Fruit fly (Drosophila melanogaster): ENCODE measurements around the gene CG14715.

Gene CG14715

DNA sequence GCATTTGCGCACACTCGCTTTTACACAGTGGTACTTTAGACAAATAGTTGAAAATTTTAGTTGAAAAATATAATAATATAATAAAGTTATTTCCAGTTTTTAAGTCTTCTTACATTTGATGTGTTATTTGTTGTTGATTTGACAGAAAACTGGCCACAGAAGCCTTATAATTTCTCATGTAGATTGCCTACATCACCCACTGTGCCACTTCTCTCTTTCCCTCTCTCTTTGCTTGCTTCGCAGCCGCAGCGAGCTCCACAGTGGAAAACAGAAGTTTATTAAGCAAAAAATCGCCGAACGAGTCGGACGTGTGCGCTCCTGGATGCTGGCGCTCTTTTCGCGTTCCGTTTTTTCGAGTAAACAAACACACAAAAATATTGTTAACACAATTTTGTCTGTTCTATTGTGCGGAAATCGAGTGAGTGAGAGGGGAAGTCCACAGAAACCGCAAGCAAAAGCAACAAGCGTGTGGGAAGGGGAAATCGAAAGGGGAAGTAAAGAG is 18.1 kb upstream of the CG14715 start, which contains the start of gene CG42327:
Gene CG42327, plus strand, starts transcription at position 277 of the 502 bp plus-strand sequence.
- TF ChIP-seq Sin3A (optimal IDR thresholded peaks at IDR 0.05): no peak
- TF ChIP-seq ttk (optimal IDR thresholded peaks at IDR 0.05): no peak

DNA sequence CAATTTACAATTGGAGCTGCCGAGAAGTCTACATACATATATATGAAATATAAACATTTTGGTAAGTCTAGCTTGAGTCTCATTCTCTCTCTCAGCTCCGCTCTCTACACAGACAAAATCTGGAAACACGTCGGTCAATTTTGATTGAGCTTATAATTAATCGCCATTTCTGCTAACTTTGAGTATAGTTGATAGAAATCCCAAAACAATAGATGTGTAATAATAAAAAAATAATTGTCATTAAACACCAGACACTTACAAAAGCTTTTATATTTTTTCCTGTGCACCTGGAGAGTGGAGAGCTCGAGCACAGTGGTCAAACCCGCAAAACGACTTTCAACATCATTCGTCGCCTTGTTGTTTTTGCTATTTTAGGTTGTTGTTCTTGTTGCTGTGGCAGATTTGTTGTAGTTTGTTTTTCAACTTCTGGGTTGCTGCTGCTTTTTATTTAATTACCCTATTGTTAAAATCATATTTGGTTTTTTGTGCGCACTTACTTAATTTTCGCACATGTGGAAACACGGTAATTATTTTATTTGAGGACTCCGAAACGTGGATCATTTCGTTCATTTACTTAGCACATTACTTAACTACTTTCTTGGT is 17.3 kb upstream of the CG14715 start:
- TF ChIP-seq Myc (optimal IDR thresholded peaks at IDR 0.05) (no peak), insv (optimal IDR thresholded peaks at IDR 0.05) (no peak), ttk (optimal IDR thresholded peaks at IDR 0.05) (no peak), Sin3A (optimal IDR thresholded peaks at IDR 0.05) (no peak), psq (optimal IDR thresholded peaks at IDR 0.05) (no peak), h (optimal IDR thresholded peaks at IDR 0.05) (no peak)

DNA sequence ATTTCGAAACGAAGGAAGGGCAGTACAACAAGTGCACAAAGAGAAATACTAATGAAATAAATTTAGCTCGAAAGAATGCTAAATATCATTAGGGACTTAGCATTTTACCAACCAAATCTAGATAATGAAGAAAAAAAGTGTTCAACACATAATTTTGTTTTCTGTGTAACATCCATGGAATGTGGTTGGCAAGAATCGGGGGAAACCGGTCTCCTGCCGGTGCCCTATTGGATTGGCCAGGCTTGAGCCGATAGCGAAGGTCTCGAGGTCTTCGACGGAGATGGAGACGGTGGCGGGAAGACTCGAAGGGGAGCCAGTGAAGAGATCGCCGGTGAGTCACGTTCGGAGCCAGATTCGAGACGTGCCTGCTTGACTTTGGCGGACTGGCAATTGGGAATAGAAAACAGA is 16.2 kb upstream of the CG14715 start:
- no peak for TF ChIP-seq h (optimal IDR thresholded peaks at IDR 0.05)
- no peak for TF ChIP-seq Myc (optimal IDR thresholded peaks at IDR 0.05)
- no peak for TF ChIP-seq ttk (optimal IDR thresholded peaks at IDR 0.05)
- no peak for TF ChIP-seq Sin3A (optimal IDR thresholded peaks at IDR 0.05)
- no peak for TF ChIP-seq insv (optimal IDR thresholded peaks at IDR 0.05)
- TF ChIP-seq psq (optimal IDR thresholded peaks at IDR 0.05): no peak

DNA sequence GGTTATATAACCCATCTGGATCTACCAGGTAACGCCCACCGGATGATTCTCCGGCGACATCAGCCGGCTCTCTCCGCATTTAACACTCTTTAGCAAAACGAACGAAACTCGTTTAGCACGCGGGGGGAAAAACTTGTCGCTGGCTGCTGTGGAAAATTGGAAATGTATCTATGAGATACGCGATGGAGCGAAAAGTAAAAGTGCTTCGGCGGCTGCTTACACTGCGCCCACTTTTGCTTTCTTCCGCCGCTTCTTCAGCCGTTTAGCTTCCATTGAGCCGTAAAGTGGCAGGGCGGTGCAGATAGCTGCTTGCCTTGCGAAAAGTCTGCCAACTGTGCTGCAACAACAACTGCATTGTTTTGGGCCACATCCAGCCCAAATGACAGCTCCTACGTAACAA is 12.8 kb upstream of the CG14715 start:
- TF ChIP-seq Sin3A (optimal IDR thresholded peaks at IDR 0.05) (no peak), insv (optimal IDR thresholded peaks at IDR 0.05) (no peak), ttk (optimal IDR thresholded peaks at IDR 0.05) (no peak)

dm6 chr3R:11661712-11662111 is 12.3 kb upstream of the CG14715 start:
- TF ChIP-seq Myc (optimal IDR thresholded peaks at IDR 0.05) (no peak), h (optimal IDR thresholded peaks at IDR 0.05) (no peak), psq (optimal IDR thresholded peaks at IDR 0.05) (no peak), Sin3A (optimal IDR thresholded peaks at IDR 0.05) (no peak), ttk (optimal IDR thresholded peaks at IDR 0.05) (no peak), insv (optimal IDR thresholded peaks at IDR 0.05) (no peak)

dm6 chr3R:11662617-11663016 is 11.4 kb upstream of the CG14715 start:
- no peak for TF ChIP-seq psq (optimal IDR thresholded peaks at IDR 0.05)
- TF ChIP-seq insv (optimal IDR thresholded peaks at IDR 0.05): no peak
- TF ChIP-seq Myc (optimal IDR thresholded peaks at IDR 0.05): no peak

DNA sequence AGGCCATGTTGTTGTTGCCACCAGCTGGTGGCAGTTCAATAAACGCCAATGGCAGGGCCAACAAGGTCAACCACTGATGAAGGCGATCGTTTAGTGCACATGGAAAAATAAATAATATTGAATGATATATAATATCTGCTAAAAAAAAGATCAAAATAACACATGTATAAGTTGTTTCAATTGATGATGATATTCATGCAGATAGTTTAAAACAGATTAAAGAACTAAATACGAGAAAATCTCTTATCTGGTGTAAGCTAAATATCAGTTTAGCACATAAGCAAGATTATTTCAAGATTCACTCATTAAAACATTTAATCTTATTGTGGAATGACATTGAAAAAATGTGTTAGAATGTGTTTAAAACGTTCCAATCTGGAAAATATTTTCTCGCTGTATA is 10.6 kb upstream of the CG14715 start:
- TF ChIP-seq insv (optimal IDR thresholded peaks at IDR 0.05) (no peak), psq (optimal IDR thresholded peaks at IDR 0.05) (no peak), h (optimal IDR thresholded peaks at IDR 0.05) (no peak), Sin3A (optimal IDR thresholded peaks at IDR 0.05) (no peak), ttk (optimal IDR thresholded peaks at IDR 0.05) (no peak), Myc (optimal IDR thresholded peaks at IDR 0.05) (no peak)

DNA sequence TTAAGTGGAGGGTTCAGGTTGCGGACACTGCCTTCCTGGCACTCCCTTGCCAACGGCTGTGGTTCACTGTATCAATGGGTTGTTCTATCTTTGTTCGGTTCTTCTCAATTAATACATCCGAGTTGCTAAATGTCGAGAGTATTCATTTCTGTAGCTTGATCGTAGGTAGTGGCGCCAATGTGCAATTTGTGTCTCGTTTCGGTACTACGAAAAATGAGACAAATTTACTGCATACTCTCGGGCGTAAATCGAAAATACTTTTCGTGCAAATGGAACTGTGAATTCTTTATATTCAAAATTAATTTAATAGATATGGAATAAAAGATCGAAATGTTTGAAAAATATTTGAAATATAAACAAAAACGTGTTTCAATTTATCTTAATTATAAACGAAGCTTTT is 8.5 kb upstream of the CG14715 start:
- TF ChIP-seq h (optimal IDR thresholded peaks at IDR 0.05): no peak
- TF ChIP-seq Myc (optimal IDR thresholded peaks at IDR 0.05): no peak

- TF ChIP-seq ttk (optimal IDR thresholded peaks at IDR 0.05) (no peak), Sin3A (optimal IDR thresholded peaks at IDR 0.05) (no peak), psq (optimal IDR thresholded peaks at IDR 0.05) (no peak), insv (optimal IDR thresholded peaks at IDR 0.05) (no peak), h (optimal IDR thresholded peaks at IDR 0.05) (no peak)
Measured at dm6 chr3R:11665925-11666687, 7.9 kb upstream of the CG14715 start.

dm6 chr3R:11669017-11669953 is 4.7 kb upstream of the CG14715 start:
- TF ChIP-seq Myc (optimal IDR thresholded peaks at IDR 0.05) (no peak), Sin3A (optimal IDR thresholded peaks at IDR 0.05) (no peak), ttk (optimal IDR thresholded peaks at IDR 0.05) (no peak), insv (optimal IDR thresholded peaks at IDR 0.05) (no peak), psq (optimal IDR thresholded peaks at IDR 0.05) (no peak), h (optimal IDR thresholded peaks at IDR 0.05) (no peak)

DNA sequence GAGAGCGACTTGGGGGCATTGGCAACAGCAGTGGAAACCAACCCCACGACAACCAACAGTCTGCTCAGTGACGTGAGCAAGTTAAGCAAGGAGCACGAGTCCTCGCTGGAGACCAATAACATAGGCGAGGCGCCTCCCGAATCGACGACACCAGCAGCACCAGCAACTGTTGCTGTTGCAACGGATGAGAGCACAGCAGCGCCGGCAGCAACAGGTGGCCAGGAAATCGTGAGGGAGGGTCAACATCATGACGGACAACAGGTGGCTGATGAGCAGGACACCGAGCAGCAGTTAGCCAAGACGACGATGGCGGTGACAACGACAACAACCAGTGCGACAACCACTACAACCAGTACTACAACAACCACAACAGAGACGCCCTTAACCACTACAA is 4.1 kb upstream of the CG14715 start:
- TF ChIP-seq Sin3A (optimal IDR thresholded peaks at IDR 0.05): no peak
- TF ChIP-seq Myc (optimal IDR thresholded peaks at IDR 0.05): no peak
- TF ChIP-seq insv (optimal IDR thresholded peaks at IDR 0.05): no peak
- no peak for TF ChIP-seq psq (optimal IDR thresholded peaks at IDR 0.05)
- no peak for TF ChIP-seq ttk (optimal IDR thresholded peaks at IDR 0.05)
- no peak for TF ChIP-seq h (optimal IDR thresholded peaks at IDR 0.05)

- TF ChIP-seq Sin3A (optimal IDR thresholded peaks at IDR 0.05) (no peak), Myc (optimal IDR thresholded peaks at IDR 0.05) (no peak), insv (optimal IDR thresholded peaks at IDR 0.05) (no peak), psq (optimal IDR thresholded peaks at IDR 0.05) (no peak), ttk (optimal IDR thresholded peaks at IDR 0.05) (no peak), h (optimal IDR thresholded peaks at IDR 0.05) (no peak)
Measured at dm6 chr3R:11670888-11671287, 3.1 kb upstream of the CG14715 start.
